Worm (Caenorhabditis elegans): Measurements from ENCODE around the gene nipi-3.

Gene nipi-3

DNA sequence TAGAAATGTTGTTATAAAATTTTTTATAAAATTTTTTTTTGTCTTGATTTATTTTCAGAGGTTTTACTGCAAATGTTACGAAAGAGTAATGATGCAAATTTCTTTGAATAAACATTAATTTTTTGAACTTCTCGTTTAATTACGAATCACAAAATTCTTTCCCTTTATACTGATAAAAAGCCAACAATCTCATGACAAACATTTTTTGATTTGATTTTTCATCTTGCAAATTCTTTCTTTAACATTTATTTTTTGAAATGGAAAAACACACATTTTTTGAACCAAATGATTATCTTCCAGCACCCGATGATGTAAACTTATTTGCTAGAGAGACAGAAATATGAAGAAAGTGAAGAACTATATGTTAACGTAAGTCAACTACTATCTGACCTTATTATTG, 12.4 kb downstream of the nipi-3 start, which contains the start of gene K09E9.1:
Gene K09E9.1 (plus strand): TSS at position 301 of the 400 bp plus-strand sequence.
- no peak for TF ChIP-seq tab-1 (GFP tag; IDR thresholded peaks at IDR 0.05)
- no peak for TF ChIP-seq klf-2 (GFP tag; conservative IDR thresholded peaks at IDR 0.05)
- no peak for TF ChIP-seq ztf-23 (GFP tag; IDR thresholded peaks at IDR 0.05)
- no peak for TF ChIP-seq ref-1 (GFP tag; conservative IDR thresholded peaks at IDR 0.05)

ce11 chrX:15621001-15621400, 13.2 kb downstream of the nipi-3 start:
- TF ChIP-seq ref-1 (GFP tag; conservative IDR thresholded peaks at IDR 0.05): no peak
- TF ChIP-seq tab-1 (GFP tag; IDR thresholded peaks at IDR 0.05): no peak
- TF ChIP-seq ztf-23 (GFP tag; IDR thresholded peaks at IDR 0.05): no peak
- no peak for TF ChIP-seq T22C8.4 (GFP tag; IDR thresholded peaks at IDR 0.05)
- no peak for TF ChIP-seq flt-1 (GFP tag; IDR thresholded peaks at IDR 0.05)
- TF ChIP-seq ztf-29 (GFP tag; IDR thresholded peaks at IDR 0.05): no peak
- TF ChIP-seq med-1 (GFP tag; optimal IDR thresholded peaks at IDR 0.05; ENCODE audit: insufficient read depth): no peak
- TF ChIP-seq cog-1 (tag; optimal IDR thresholded peaks at IDR 0.05): no peak
- TF ChIP-seq klf-2 (GFP tag; conservative IDR thresholded peaks at IDR 0.05): no peak

DNA sequence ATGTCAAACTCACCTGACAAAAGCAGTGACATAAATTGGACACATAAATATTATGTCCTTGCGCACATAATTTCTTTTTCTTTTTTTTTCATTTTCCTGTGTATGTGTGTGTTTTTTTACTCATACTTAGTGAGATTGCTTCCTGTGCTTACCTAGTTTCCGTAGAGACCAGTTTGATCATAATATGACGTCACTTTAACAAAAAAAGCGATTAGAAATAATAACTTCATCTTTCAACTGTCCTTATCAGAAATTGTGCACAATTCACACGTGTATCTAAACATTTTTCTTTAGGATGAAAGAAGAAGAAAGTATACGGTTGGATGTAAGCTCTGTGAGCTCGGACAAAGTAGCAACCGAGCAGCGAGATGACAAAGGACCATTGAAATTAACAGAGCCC, 14.3 kb downstream of the nipi-3 start:
- TF ChIP-seq ref-1 (GFP tag; conservative IDR thresholded peaks at IDR 0.05): no peak
- TF ChIP-seq flt-1 (GFP tag; IDR thresholded peaks at IDR 0.05): no peak
- no peak for TF ChIP-seq cog-1 (tag; optimal IDR thresholded peaks at IDR 0.05)
- no peak for TF ChIP-seq med-1 (GFP tag; optimal IDR thresholded peaks at IDR 0.05; ENCODE audit: insufficient read depth)
- TF ChIP-seq klf-2 (GFP tag; conservative IDR thresholded peaks at IDR 0.05): no peak
- TF ChIP-seq T22C8.4 (GFP tag; IDR thresholded peaks at IDR 0.05): no peak
- no peak for TF ChIP-seq ztf-29 (GFP tag; IDR thresholded peaks at IDR 0.05)
- no peak for TF ChIP-seq tab-1 (GFP tag; IDR thresholded peaks at IDR 0.05)
- TF ChIP-seq ztf-23 (GFP tag; IDR thresholded peaks at IDR 0.05): no peak

DNA sequence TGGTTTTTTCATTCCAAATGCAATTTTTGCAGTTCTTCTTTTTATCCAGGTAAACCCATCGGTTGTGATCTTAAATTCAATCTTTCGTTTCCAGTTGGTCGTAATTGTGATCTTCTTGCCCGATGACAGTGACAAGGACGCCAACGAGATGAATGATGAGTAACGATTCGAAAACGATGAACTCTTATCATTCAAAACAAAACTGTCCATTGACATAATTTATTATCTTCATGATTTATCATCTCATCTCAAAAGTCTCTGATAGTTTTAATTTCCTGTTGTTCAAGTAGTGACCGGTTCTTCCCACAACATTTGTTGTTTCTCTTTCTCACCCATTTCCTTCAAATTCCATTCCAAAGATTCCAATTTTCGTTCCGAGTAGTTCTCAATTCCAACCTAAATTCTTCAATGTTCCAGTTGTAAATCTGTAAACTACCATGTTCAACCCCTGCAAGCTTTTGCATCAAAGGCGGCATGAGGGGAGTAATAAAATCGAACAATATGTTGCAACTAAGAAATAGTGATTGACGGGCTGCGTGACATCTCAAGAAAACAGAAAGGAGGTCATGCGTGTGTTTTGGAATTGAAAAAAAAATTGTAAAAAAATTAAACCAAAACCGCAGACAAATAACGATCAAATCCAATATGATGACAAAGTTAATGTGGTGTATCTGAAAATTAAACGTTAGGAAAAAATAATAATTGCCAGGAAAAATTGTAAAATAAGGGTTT, 18.5 kb downstream of the nipi-3 start:
- no peak for TF ChIP-seq ref-1 (GFP tag; conservative IDR thresholded peaks at IDR 0.05)
- no peak for TF ChIP-seq T22C8.4 (GFP tag; IDR thresholded peaks at IDR 0.05)
- TF ChIP-seq med-1 (GFP tag; optimal IDR thresholded peaks at IDR 0.05; ENCODE audit: insufficient read depth): no peak
- TF ChIP-seq klf-2 (GFP tag; conservative IDR thresholded peaks at IDR 0.05): no peak
- TF ChIP-seq ztf-23 (GFP tag; IDR thresholded peaks at IDR 0.05): no peak
- TF ChIP-seq ztf-29 (GFP tag; IDR thresholded peaks at IDR 0.05): no peak
- TF ChIP-seq flt-1 (GFP tag; IDR thresholded peaks at IDR 0.05): no peak

DNA sequence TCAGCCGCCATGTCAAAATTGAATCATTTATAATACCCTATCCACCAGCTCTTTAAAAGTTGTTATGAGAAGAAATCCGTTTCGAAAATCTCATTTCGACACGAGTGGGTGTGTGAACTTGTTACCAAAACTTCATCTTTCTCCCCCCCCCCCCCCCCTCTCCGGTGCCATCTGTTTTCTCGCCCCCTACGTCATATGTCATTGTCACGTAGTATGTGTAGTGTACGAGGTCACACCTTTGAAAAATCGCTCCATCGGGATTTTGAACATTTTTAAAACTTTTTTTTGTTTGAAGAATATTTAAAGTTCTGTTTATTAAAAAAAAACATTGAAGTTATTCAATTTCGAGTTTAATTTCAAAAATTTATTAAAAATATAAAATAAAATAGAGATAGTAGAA, 20.0 kb downstream of the nipi-3 start:
- no peak for TF ChIP-seq klf-2 (GFP tag; conservative IDR thresholded peaks at IDR 0.05)
- TF ChIP-seq flt-1 (GFP tag; IDR thresholded peaks at IDR 0.05): no peak
- no peak for TF ChIP-seq ztf-23 (GFP tag; IDR thresholded peaks at IDR 0.05)
- no peak for TF ChIP-seq med-1 (GFP tag; optimal IDR thresholded peaks at IDR 0.05; ENCODE audit: insufficient read depth)
- no peak for TF ChIP-seq T22C8.4 (GFP tag; IDR thresholded peaks at IDR 0.05)
- TF ChIP-seq tab-1 (GFP tag; IDR thresholded peaks at IDR 0.05): no peak
- TF ChIP-seq cog-1 (tag; optimal IDR thresholded peaks at IDR 0.05): no peak
- TF ChIP-seq ref-1 (GFP tag; conservative IDR thresholded peaks at IDR 0.05): no peak
- no peak for TF ChIP-seq ztf-29 (GFP tag; IDR thresholded peaks at IDR 0.05)

DNA sequence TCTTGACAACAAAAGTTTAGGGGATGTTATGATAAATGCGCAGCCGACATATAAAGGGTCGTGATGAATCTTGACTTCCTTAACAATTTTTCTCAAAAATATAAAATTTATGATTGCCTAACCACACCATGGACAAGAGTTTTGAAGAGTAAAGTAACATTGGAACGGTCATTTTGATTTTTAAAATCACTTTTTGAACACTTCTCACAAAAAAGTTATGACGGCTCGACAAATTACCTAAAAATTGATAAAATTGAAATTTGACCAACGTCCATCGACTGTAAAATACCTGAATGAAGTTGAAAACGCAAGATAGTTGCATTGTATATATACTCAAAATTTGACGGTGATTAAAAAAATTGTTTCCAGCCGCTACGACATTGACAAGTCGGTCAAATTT, 21.2 kb downstream of the nipi-3 start:
- TF ChIP-seq ref-1 (GFP tag; conservative IDR thresholded peaks at IDR 0.05): no peak
- no peak for TF ChIP-seq flt-1 (GFP tag; IDR thresholded peaks at IDR 0.05)
- TF ChIP-seq cog-1 (tag; optimal IDR thresholded peaks at IDR 0.05): no peak
- no peak for TF ChIP-seq ztf-23 (GFP tag; IDR thresholded peaks at IDR 0.05)
- TF ChIP-seq med-1 (GFP tag; optimal IDR thresholded peaks at IDR 0.05; ENCODE audit: insufficient read depth): no peak

- no peak for TF ChIP-seq T22C8.4 (GFP tag; IDR thresholded peaks at IDR 0.05)
- TF ChIP-seq ref-1 (GFP tag; conservative IDR thresholded peaks at IDR 0.05): no peak
- TF ChIP-seq klf-2 (GFP tag; conservative IDR thresholded peaks at IDR 0.05): no peak
- TF ChIP-seq flt-1 (GFP tag; IDR thresholded peaks at IDR 0.05): no peak
- TF ChIP-seq tab-1 (GFP tag; IDR thresholded peaks at IDR 0.05): no peak
- no peak for TF ChIP-seq ztf-29 (GFP tag; IDR thresholded peaks at IDR 0.05)
- TF ChIP-seq ztf-23 (GFP tag; IDR thresholded peaks at IDR 0.05): no peak
- no peak for TF ChIP-seq med-1 (GFP tag; optimal IDR thresholded peaks at IDR 0.05; ENCODE audit: insufficient read depth)
- no peak for TF ChIP-seq cog-1 (tag; optimal IDR thresholded peaks at IDR 0.05)
These were observed 21.8 kb downstream of the nipi-3 start for ce11 chrX:15629615-15630014.

DNA sequence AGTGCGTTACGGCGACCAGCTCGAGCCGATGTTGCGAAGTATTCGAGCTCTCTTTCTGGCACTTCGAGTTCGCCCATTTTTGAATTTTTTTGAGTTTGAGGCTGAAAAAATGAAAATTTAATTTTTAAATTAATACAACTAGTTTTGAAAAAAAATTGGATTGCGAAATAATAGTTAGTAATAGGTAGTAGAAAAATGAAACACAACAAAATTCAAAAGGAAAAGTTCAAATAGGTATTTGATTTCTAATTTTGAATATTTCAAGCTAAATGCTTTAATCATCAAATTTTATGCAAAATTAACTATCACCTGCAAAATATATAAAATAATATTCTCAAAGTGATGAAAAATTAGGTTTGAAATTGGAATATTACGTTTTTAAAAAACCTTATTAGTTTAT, 22.6 kb downstream of the nipi-3 start, which contains the start of gene K09E9.4:
Gene K09E9.4 (minus strand): TSS at position 101 of the 400 bp plus-strand sequence.
- no peak for TF ChIP-seq tab-1 (GFP tag; IDR thresholded peaks at IDR 0.05)
- TF ChIP-seq flt-1 (GFP tag; IDR thresholded peaks at IDR 0.05): no peak
- no peak for TF ChIP-seq ztf-23 (GFP tag; IDR thresholded peaks at IDR 0.05)
- TF ChIP-seq klf-2 (GFP tag; conservative IDR thresholded peaks at IDR 0.05): no peak
- TF ChIP-seq med-1 (GFP tag; optimal IDR thresholded peaks at IDR 0.05; ENCODE audit: insufficient read depth): no peak
- no peak for TF ChIP-seq T22C8.4 (GFP tag; IDR thresholded peaks at IDR 0.05)
- no peak for TF ChIP-seq cog-1 (tag; optimal IDR thresholded peaks at IDR 0.05)
- no peak for TF ChIP-seq ref-1 (GFP tag; conservative IDR thresholded peaks at IDR 0.05)
- TF ChIP-seq ztf-29 (GFP tag; IDR thresholded peaks at IDR 0.05): no peak

ce11 chrX:15630790-15631204, 23.0 kb downstream of the nipi-3 start:
- TF ChIP-seq tab-1 (GFP tag; IDR thresholded peaks at IDR 0.05) (no peak), ztf-29 (GFP tag; IDR thresholded peaks at IDR 0.05) (no peak), ref-1 (GFP tag; conservative IDR thresholded peaks at IDR 0.05) (no peak), ztf-23 (GFP tag; IDR thresholded peaks at IDR 0.05) (no peak), cog-1 (tag; optimal IDR thresholded peaks at IDR 0.05) (no peak)

ce11 chrX:15633964-15634363, 26.2 kb downstream of the nipi-3 start:
- no peak for TF ChIP-seq T22C8.4 (GFP tag; IDR thresholded peaks at IDR 0.05)
- TF ChIP-seq ref-1 (GFP tag; conservative IDR thresholded peaks at IDR 0.05): no peak
- no peak for TF ChIP-seq tab-1 (GFP tag; IDR thresholded peaks at IDR 0.05)
- no peak for TF ChIP-seq cog-1 (tag; optimal IDR thresholded peaks at IDR 0.05)
- TF ChIP-seq ztf-29 (GFP tag; IDR thresholded peaks at IDR 0.05): no peak
- TF ChIP-seq flt-1 (GFP tag; IDR thresholded peaks at IDR 0.05): no peak
- TF ChIP-seq klf-2 (GFP tag; conservative IDR thresholded peaks at IDR 0.05): no peak
- TF ChIP-seq med-1 (GFP tag; optimal IDR thresholded peaks at IDR 0.05; ENCODE audit: insufficient read depth): no peak
- TF ChIP-seq ztf-23 (GFP tag; IDR thresholded peaks at IDR 0.05): no peak

All from whole organism, midembryonic.